Fruit fly (Drosophila melanogaster) Kc167 (cell line): ENCODE results near the gene CG9021.

ENCODE experiments used
- Myc ChIP-seq: fragments of >200 bp; optimal IDR thresholded peaks from 2 replicates; lab custom pipeline; 2017; ENCODE audit warnings: missing external identifiers
- Sin3A ChIP-seq: fragments of >200 bp; optimal IDR thresholded peaks from 2 replicates; lab custom pipeline; 2018; ENCODE audit warnings: missing external identifiers
- psq ChIP-seq: fragments of >200 bp; optimal IDR thresholded peaks from 2 replicates; lab custom pipeline; 2017; ENCODE audit warnings: missing external identifiers
- ttk ChIP-seq: sonication (Bioruptor generic); optimal IDR thresholded peaks from 2 replicates; lab custom pipeline; 2017; ENCODE audit warnings: missing external identifiers

DNA sequence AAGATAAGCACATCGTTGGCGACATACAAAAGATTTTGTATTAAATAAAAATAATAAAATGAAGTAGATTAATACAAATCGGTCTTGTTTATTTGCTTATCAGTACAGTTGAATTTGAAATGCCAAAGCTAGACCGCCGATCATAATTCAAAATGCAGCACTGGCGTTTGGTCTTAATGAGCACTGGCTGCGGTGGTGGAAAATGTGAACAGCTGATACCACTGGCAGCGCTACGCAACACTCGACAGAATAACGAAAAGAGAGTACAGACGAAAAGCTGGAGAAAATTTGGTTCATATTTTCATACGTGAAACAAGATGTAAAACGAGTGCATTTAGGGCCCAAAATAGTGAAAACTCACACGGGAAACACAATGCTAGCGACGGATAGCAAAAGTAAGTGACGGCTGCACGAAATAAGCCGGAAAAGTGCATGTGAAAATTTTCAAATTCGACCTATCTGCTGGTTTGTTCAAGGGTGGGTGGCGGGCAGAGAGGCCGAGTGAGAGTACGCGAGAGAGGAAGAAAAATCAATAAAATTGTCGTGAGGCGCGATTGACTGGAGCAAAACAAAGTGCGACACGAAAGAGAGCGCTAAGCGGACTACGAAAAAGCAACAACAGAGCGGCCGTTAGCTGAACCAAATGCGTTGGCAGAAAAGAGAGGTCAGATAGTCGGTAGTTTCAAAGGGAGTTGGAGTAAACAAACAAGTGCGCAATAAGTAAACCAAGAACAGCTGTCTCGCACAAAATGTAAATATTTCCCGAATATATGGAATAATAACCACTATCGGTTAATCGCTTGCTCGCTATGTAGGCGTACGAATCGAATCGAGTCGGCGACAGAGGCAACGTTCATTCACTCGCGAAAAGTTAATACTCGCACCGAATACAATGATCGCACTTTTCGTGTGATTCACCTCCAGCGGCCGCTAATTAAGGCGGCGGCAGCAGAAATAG lies 2.7 kb upstream of the CG9021 start, which contains the start of gene bchs:
- TF ChIP-seq Myc (lab: Kevin White, UChicago) (no peak), psq (lab: Kevin White, UChicago) (no peak), Sin3A (lab: Kevin White, UChicago) (no peak), ttk (lab: Kevin White, UChicago) (no peak)
